Fruit fly (Drosophila melanogaster): ENCODE results near the gene CG14408.

The CG14408 gene

dm6 chrX:14839047-14839446 is 7.2 kb upstream of the CG14408 start, which contains the start of the genes CG32590 and Flo2 (continued):
- peak; percentile 69 for TF ChIP-seq gro (GFP tag; optimal IDR thresholded peaks at IDR 0.05)
- TF ChIP-seq Bteb2 (GFP tag; optimal IDR thresholded peaks at IDR 0.05), result peak; percentile 53
- TF ChIP-seq peb (GFP tag; IDR thresholded peaks at IDR 0.05), result peak; percentile 30; the same call in 1 of the 2 replicates
- TF ChIP-seq NfI (GFP tag; optimal IDR thresholded peaks at IDR 0.05), result peak; percentile 66
- peak; percentile 17 for TF ChIP-seq her (GFP tag; optimal IDR thresholded peaks at IDR 0.05)
- peak; percentile 94 for TF ChIP-seq bbx (GFP tag; IDR thresholded peaks at IDR 0.05; ENCODE audit: partially characterized antibody)
- no peak for TF ChIP-seq CG9797 (GFP tag; optimal IDR thresholded peaks at IDR 0.05)
- TF ChIP-seq CG4424 (GFP tag; optimal IDR thresholded peaks at IDR 0.05), result peak; percentile 74
- peak; percentile 97 for TF ChIP-seq Doc3 (GFP tag; IDR thresholded peaks at IDR 0.05; ENCODE audit: partially characterized antibody)
- peak; percentile 69 for TF ChIP-seq CG10366 (GFP tag; IDR thresholded peaks at IDR 0.05)
- no peak for TF ChIP-seq eve (GFP tag; optimal IDR thresholded peaks at IDR 0.05)
- TF ChIP-seq fd64A (GFP tag; optimal IDR thresholded peaks at IDR 0.05), result no peak
- peak; percentile 77 for TF ChIP-seq Awh (GFP tag; IDR thresholded peaks at IDR 0.05)
- peak; percentile 66 for TF ChIP-seq Mad (GFP tag; optimal IDR thresholded peaks at IDR 0.05)
- no peak for TF ChIP-seq grn (GFP tag; optimal IDR thresholded peaks at IDR 0.05)
- TF ChIP-seq emc (GFP tag; optimal IDR thresholded peaks at IDR 0.05), result peak; percentile 13
- peak; percentile 54 for TF ChIP-seq Mes4 (GFP tag; optimal IDR thresholded peaks at IDR 0.05)
- TF ChIP-seq Fer2 (tag; optimal IDR thresholded peaks at IDR 0.05), result peak; percentile 69
- TF ChIP-seq MTF-1 (GFP tag; optimal IDR thresholded peaks at IDR 0.05; ENCODE audit: borderline replicate concordance), result no peak
- peak; percentile 23 for TF ChIP-seq cwo (GFP tag; optimal IDR thresholded peaks at IDR 0.05)
- peak; percentile 72 for TF ChIP-seq ems (GFP tag; optimal IDR thresholded peaks at IDR 0.05)
- peak; percentile 28 for TF ChIP-seq Dp (GFP tag; optimal IDR thresholded peaks at IDR 0.05)
- TF ChIP-seq wdn (GFP tag; IDR thresholded peaks at IDR 0.05), result peak; percentile 76
- TF ChIP-seq CG2712 (tag; optimal IDR thresholded peaks at IDR 0.05), result peak; percentile 80
- peak; percentile 30 for TF ChIP-seq CG18619 (GFP tag; optimal IDR thresholded peaks at IDR 0.05)
- no peak for TF ChIP-seq luna (GFP tag; optimal IDR thresholded peaks at IDR 0.05)
- peak; percentile 84 for TF ChIP-seq Ptx1 (GFP tag; IDR thresholded peaks at IDR 0.05)
- TF ChIP-seq Xrp1 (GFP tag; IDR thresholded peaks at IDR 0.05), result peak; percentile 86
- TF ChIP-seq Elba2 (GFP tag; optimal IDR thresholded peaks at IDR 0.05), result peak; percentile 0
- peak; percentile 99 for TF ChIP-seq CG14860 (GFP tag; IDR thresholded peaks at IDR 0.05; ENCODE audit: partially characterized antibody)
- TF ChIP-seq mam (GFP tag; optimal IDR thresholded peaks at IDR 0.05), result peak; percentile 85
- TF ChIP-seq fd96Cb (tag; optimal IDR thresholded peaks at IDR 0.05), result peak; percentile 36
- peak; percentile 50 for TF ChIP-seq CG15601 (tag; optimal IDR thresholded peaks at IDR 0.05)
- peak; percentile 78 for TF ChIP-seq Ada2b (GFP tag; IDR thresholded peaks at IDR 0.05)
- peak; percentile 94 for TF ChIP-seq Dbx (GFP tag; IDR thresholded peaks at IDR 0.05)
- TF ChIP-seq Dad (GFP tag; optimal IDR thresholded peaks at IDR 0.05), result peak; percentile 43
- TF ChIP-seq Sry-δ (GFP tag; optimal IDR thresholded peaks at IDR 0.05), result peak; percentile 94
- TF ChIP-seq eyg (GFP tag; optimal IDR thresholded peaks at IDR 0.05), result no peak
- peak; percentile 72 for TF ChIP-seq sens-2 (GFP tag; IDR thresholded peaks at IDR 0.05)
- peak; percentile 79 to 81 for TF ChIP-seq dpn (GFP tag; optimal IDR thresholded peaks at IDR 0.05)
- 0 out of 2 replicates have a peak, but pooled peaks have one; percentile 28 for TF ChIP-seq CG17612 (GFP tag; IDR thresholded peaks at IDR 0.05)
- TF ChIP-seq tx (GFP tag; optimal IDR thresholded peaks at IDR 0.05), result peak; percentile 77
- TF ChIP-seq CG1233 (GFP tag; optimal IDR thresholded peaks at IDR 0.05), result peak; percentile 42
- peak; percentile 73; the same call in 2 of the 3 replicates for TF ChIP-seq H15 (GFP tag; IDR thresholded peaks at IDR 0.05)
- TF ChIP-seq Atf6 (GFP tag; IDR thresholded peaks at IDR 0.05), result peak; percentile 83
- TF ChIP-seq Hr78 (GFP tag; optimal IDR thresholded peaks at IDR 0.05), result no peak
- peak; percentile 62 for TF ChIP-seq CG10147 (GFP tag; optimal IDR thresholded peaks at IDR 0.05)
- TF ChIP-seq Sox102F (GFP tag; optimal IDR thresholded peaks at IDR 0.05), result peak; percentile 77
- peak; percentile 79 for TF ChIP-seq ind (GFP tag; optimal IDR thresholded peaks at IDR 0.05)
- no peak for TF ChIP-seq CG6854 (GFP tag; optimal IDR thresholded peaks at IDR 0.05)
- TF ChIP-seq CG16779 (GFP tag; IDR thresholded peaks at IDR 0.05), result no peak

Data from whole organism, embryonic.